Worm (Caenorhabditis elegans) whole organism, young adult: Measurements from ENCODE around the gene vem-1.

ENCODE experiments used
- D2030.7 ChIP-seq: fragments of 200-800 bp; sonication (Bioruptor generic); IDR thresholded peaks from 2 replicates; pipeline ENCODE4 v1.3.6; 2022; ENCODE audit warnings: missing genetic modification reagents, missing genetic modification characterization, missing compliant biosample characterization
- F39B2.1 ChIP-seq: fragments of 200-800 bp; sonication (Bioruptor generic); IDR thresholded peaks from 2 replicates; pipeline ENCODE4 v1.3.6; 2022; ENCODE audit warnings: missing genetic modification reagents, missing genetic modification characterization, missing compliant biosample characterization
- F49E8.2 ChIP-seq: sonication (generic microtip); optimal IDR thresholded peaks from 3 replicates; lab custom pipeline; 2017; ENCODE audit warnings: missing genetic modification characterization, mild to moderate bottlenecking, missing compliant biosample characterization, antibody characterized with exemption, moderate library complexity; ENCODE audit not compliant: insufficient read depth
- F52B5.7 ChIP-seq: sonication (generic microtip); optimal IDR thresholded peaks from 2 replicates; lab custom pipeline; 2016; ENCODE audit warnings: mild to moderate bottlenecking, missing genetic modification characterization, missing compliant biosample characterization
- K12H6.12 ChIP-seq: fragments of 200-800 bp; sonication (Bioruptor generic); optimal IDR thresholded peaks from 2 replicates; lab custom pipeline; 2018; ENCODE audit warnings: mild to moderate bottlenecking, missing genetic modification characterization, missing compliant biosample characterization
- T07F8.4 ChIP-seq: sonication (generic microtip); optimal IDR thresholded peaks from 2 replicates; lab custom pipeline; 2016; ENCODE audit warnings: mild to moderate bottlenecking, missing genetic modification characterization, moderate library complexity, missing compliant biosample characterization
- akir-1 ChIP-seq: fragments of 200-800 bp; sonication (Bioruptor generic); optimal IDR thresholded peaks from 2 replicates; lab custom pipeline; 2018; ENCODE audit warnings: mild to moderate bottlenecking, missing genetic modification characterization, moderate library complexity, missing compliant biosample characterization
- ama-1 ChIP-seq, 3 experiments: fragments of 150-350 bp in 1 of 3; sonication (generic microtip) in 2 of 3; optimal IDR thresholded peaks; 2 replicates each; lab custom pipeline; 2014 to 2018; ENCODE audit warnings: missing biosample characterization in 2 of 3, missing genetic modification characterization in 2 of 3, missing genetic modification reagents in 2 of 3
- attf-3 ChIP-seq: fragments of 200-800 bp; sonication (Bioruptor generic); conservative IDR thresholded peaks from 2 replicates; pipeline ENCODE4 v1.3.6; 2022; ENCODE audit warnings: missing genetic modification reagents, missing genetic modification characterization, missing compliant biosample characterization
- attf-5 ChIP-seq: fragments of 200-800 bp; sonication (Bioruptor generic); optimal IDR thresholded peaks from 2 replicates; lab custom pipeline; 2018; ENCODE audit warnings: mild to moderate bottlenecking, missing genetic modification characterization, missing compliant biosample characterization
- attf-6 ChIP-seq: fragments of 200-800 bp; sonication (Bioruptor generic); IDR thresholded peaks from 2 replicates; pipeline ENCODE4 v1.3.6; 2022; ENCODE audit warnings: missing genetic modification reagents, missing genetic modification characterization, missing compliant biosample characterization
- cebp-1 ChIP-seq, 2 experiments: fragments of 200-800 bp in 1 of 2; sonication (Bioruptor generic) in 1 of 2; sonication (generic microtip) in 1 of 2; IDR thresholded peaks in 1 of 2; optimal IDR thresholded peaks in 1 of 2; 2 replicates each; pipeline versions ENCODE4 v1.3.6 to Lab custom; 2017 to 2022; ENCODE audit warnings: missing compliant biosample characterization in 2 of 2, missing genetic modification characterization in 2 of 2, mild to moderate bottlenecking in 1 of 2, missing genetic modification reagents in 1 of 2, moderate library complexity in 1 of 2
- ceh-100 ChIP-seq: fragments of 200-800 bp; sonication (Bioruptor generic); IDR thresholded peaks from 2 replicates; pipeline ENCODE4 v1.3.6; 2022; ENCODE audit warnings: missing genetic modification reagents, missing genetic modification characterization, missing compliant biosample characterization
- ceh-40 ChIP-seq: fragments of 200-800 bp; sonication (Bioruptor generic); IDR thresholded peaks from 2 replicates; pipeline ENCODE4 v1.3.6; 2022; ENCODE audit warnings: missing genetic modification characterization, missing compliant biosample characterization
- chd-7 ChIP-seq: sonication (generic microtip); optimal IDR thresholded peaks from 2 replicates; lab custom pipeline; 2016; ENCODE audit warnings: mild to moderate bottlenecking, missing genetic modification characterization, moderate library complexity, missing compliant biosample characterization
- die-1 ChIP-seq: sonication (generic microtip); optimal IDR thresholded peaks from 2 replicates; lab custom pipeline; 2016; ENCODE audit warnings: missing genotype, mild to moderate bottlenecking, missing genetic modification characterization, missing compliant biosample characterization
- dox-1 ChIP-seq: fragments of 200-800 bp; sonication (Bioruptor generic); IDR thresholded peaks from 2 replicates; pipeline ENCODE4 v1.3.6; 2022; ENCODE audit warnings: missing genetic modification reagents, missing genetic modification characterization, missing compliant biosample characterization
- dpl-1 ChIP-seq: fragments of 150-350 bp; optimal IDR thresholded peaks from 2 replicates; lab custom pipeline; 2014; ENCODE audit warnings: missing biosample characterization, missing genetic modification reagents, missing genetic modification characterization
- efl-1 ChIP-seq: fragments of 150-350 bp; optimal IDR thresholded peaks from 2 replicates; lab custom pipeline; 2014; ENCODE audit warnings: missing biosample characterization, missing genetic modification reagents, missing genetic modification characterization
- fkh-3 ChIP-seq: sonication (generic microtip); optimal IDR thresholded peaks from 2 replicates; lab custom pipeline; 2016; ENCODE audit warnings: mild to moderate bottlenecking, missing genetic modification characterization, missing compliant biosample characterization
- gei-17 ChIP-seq: fragments of 200-800 bp; sonication (Bioruptor generic); optimal IDR thresholded peaks from 2 replicates; lab custom pipeline; 2018; ENCODE audit warnings: mild to moderate bottlenecking, missing genetic modification characterization, missing compliant biosample characterization
- hlh-12 ChIP-seq: sonication (generic microtip); optimal IDR thresholded peaks from 2 replicates; lab custom pipeline; 2016; ENCODE audit warnings: missing genetic modification characterization, missing compliant biosample characterization
- hrde-1 ChIP-seq: sonication (generic microtip); optimal IDR thresholded peaks from 2 replicates; lab custom pipeline; 2016; ENCODE audit warnings: missing genetic modification characterization, mild to moderate bottlenecking, missing compliant biosample characterization, moderate library complexity, missing genotype, missing genetic modification reagents, borderline replicate concordance
- lin-26 ChIP-seq: fragments of 200-800 bp; sonication (Bioruptor generic); IDR thresholded peaks from 2 replicates; pipeline ENCODE4 v1.3.6; 2022; ENCODE audit warnings: missing genetic modification reagents, missing genetic modification characterization, missing compliant biosample characterization
- madf-3 ChIP-seq: fragments of 200-800 bp; sonication (Bioruptor generic); IDR thresholded peaks from 2 replicates; pipeline ENCODE4 v1.3.6; 2022; ENCODE audit warnings: missing genetic modification reagents, missing genetic modification characterization, missing compliant biosample characterization
- madf-8 ChIP-seq: fragments of 200-800 bp; sonication (Bioruptor generic); conservative IDR thresholded peaks from 2 replicates; pipeline ENCODE4 v1.3.6; 2022; ENCODE audit warnings: missing genetic modification reagents, missing genetic modification characterization, missing compliant biosample characterization
- mel-28 ChIP-seq: sonication (generic microtip); optimal IDR thresholded peaks from 2 replicates; lab custom pipeline; 2016; ENCODE audit warnings: borderline replicate concordance, mild to moderate bottlenecking, missing genetic modification characterization, missing compliant biosample characterization
- nfya-2 ChIP-seq: fragments of 200-800 bp; sonication (Bioruptor generic); IDR thresholded peaks from 2 replicates; pipeline ENCODE4 v1.3.6; 2022; ENCODE audit warnings: missing genetic modification reagents, missing genetic modification characterization, missing compliant biosample characterization
- nhr-80 ChIP-seq: sonication (generic microtip); optimal IDR thresholded peaks from 2 replicates; lab custom pipeline; 2016; ENCODE audit warnings: missing genetic modification characterization, missing compliant biosample characterization
- rpc-1 ChIP-seq, 2 experiments: fragments of 150-350 bp in 1 of 2; sonication (generic microtip) in 1 of 2; optimal IDR thresholded peaks; 2 replicates each; lab custom pipeline; 2014 to 2018; ENCODE audit warnings: missing biosample characterization in 1 of 2, missing genetic modification characterization in 1 of 2, missing genetic modification reagents in 1 of 2, missing genotype in 1 of 2
- tbx-9 ChIP-seq: sonication (generic microtip); optimal IDR thresholded peaks from 2 replicates; lab custom pipeline; 2016; ENCODE audit warnings: borderline replicate concordance, missing genetic modification characterization, inconsistent platforms, missing compliant biosample characterization
- ztf-22 ChIP-seq: fragments of 200-800 bp; sonication (Bioruptor generic); optimal IDR thresholded peaks from 2 replicates; lab custom pipeline; 2018; ENCODE audit warnings: mild to moderate bottlenecking, missing genetic modification characterization, moderate library complexity, missing compliant biosample characterization
- ztf-6 ChIP-seq: fragments of 200-800 bp; sonication (Bioruptor generic); IDR thresholded peaks from 2 replicates; pipeline ENCODE4 v1.3.6; 2022; ENCODE audit warnings: missing genetic modification reagents, missing genetic modification characterization, missing compliant biosample characterization

The vem-1 gene

DNA sequence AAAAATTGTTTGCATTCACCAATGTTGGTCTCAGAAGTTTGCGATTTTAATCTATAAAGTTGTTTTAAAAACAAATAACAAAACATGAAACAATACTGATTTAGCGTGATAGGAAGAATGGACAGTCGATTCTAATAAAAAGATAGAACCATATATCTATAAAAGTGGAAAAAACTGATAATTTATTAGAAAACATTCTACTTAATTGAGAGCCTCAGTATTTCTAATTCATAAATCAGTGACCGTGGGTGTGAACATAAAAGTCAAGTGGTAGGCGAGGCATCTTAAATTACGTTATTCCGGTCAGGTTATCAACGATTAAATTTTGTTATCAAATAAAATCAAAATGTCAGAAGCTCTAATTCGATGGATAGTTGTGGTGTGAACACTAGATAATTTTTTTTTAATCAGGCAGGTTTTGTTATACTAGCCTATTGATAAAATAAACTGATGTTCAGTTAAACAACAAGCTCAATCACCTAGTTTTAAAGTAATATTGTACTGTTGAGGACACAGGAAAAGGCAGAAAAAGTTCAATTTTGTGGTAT is 10.5 kb upstream of the vem-1 start, which contains the start of gene catp-5:
Gene catp-5 (minus strand): TSS at position 51 of the 548 bp plus-strand sequence.
- TF ChIP-seq die-1 (tag; lab: Kevin White, UChicago) (no peak), nhr-80 (tag; lab: Kevin White, UChicago) (peak; percentile 49)

DNA sequence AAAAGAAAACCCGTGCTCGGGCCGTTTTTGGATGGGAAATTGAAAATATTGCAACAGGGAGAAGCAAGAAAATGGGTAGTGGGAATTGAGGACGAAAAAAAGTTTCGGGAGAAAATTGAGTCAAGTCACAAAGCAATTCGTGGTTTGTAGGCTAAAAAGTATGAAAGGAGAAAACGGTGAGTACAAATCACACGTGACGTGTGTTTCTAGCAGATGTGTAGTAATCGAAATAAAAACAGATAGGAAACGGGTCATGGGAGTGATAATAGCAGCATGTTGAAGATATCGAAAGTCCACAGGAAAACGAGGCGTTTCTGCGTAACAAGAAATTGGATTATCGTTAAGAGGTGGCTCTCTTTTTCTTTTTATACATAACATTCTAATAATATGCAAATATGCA is 1.5 kb upstream of the vem-1 start:
- TF ChIP-seq mel-28 (tag; lab: Kevin White, UChicago): no peak
- no peak for TF ChIP-seq ztf-22 (GFP tag; lab: Kevin White, UChicago)
- TF ChIP-seq attf-3 (GFP tag; lab: Robert Waterston, UW): no peak
- TF ChIP-seq madf-3 (GFP tag; lab: Robert Waterston, UW): no peak
- TF ChIP-seq fkh-3: no peak
- TF ChIP-seq efl-1 (GFP tag; lab: Kevin White, UChicago): no peak
- no peak for TF ChIP-seq rpc-1 (optimal IDR thresholded peaks at IDR 0.05; lab: Kevin White, UChicago)
- no peak for TF ChIP-seq rpc-1 (tag; optimal IDR thresholded peaks at IDR 0.05; lab: Kevin White, UChicago)
- no peak for TF ChIP-seq F52B5.7 (tag; lab: Kevin White, UChicago)
- TF ChIP-seq hrde-1 (tag; lab: Kevin White, UChicago): no peak
- no peak for TF ChIP-seq akir-1 (GFP tag; lab: Kevin White, UChicago)
- TF ChIP-seq hlh-12 (tag; lab: Kevin White, UChicago): no peak
- no peak for TF ChIP-seq tbx-9 (tag; lab: Kevin White, UChicago)
- no peak for TF ChIP-seq ztf-6 (GFP tag; lab: Robert Waterston, UW)

DNA sequence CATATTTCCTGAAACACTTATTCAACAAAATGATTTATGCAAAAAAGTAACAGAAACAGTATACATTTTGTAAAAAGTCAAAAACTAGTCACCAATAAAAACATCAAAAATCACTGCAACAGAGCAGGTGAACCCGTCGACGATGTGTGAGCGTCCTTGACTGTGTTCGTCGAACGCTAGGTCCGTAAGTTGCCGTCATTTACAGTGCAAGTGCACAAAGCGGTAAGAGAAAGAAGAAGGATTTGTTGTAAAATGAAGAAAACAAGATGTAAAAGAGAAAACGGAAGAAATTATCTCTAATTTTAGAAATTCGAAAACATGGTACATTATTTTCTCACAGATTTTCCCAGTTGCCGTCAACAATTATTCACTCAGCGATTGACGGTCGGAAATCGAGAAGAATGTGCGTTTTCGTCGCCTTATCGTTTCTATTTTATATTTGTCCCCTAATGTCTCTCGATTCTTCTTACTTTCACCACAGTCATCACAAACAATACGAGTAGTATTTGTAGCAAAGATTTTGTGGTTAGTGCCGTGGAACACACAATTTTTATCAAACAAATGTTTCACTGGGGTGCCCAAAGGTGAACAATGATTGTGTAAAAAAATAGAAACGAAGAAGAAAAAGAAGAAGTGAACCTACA is 1.0 kb upstream of the vem-1 start:
- TF ChIP-seq ceh-40 (GFP tag; lab: Robert Waterston, UW) (no peak), nfya-2 (GFP tag; lab: Robert Waterston, UW) (no peak), D2030.7 (GFP tag; lab: Robert Waterston, UW) (no peak), lin-26 (GFP tag; lab: Robert Waterston, UW) (peak; percentile 70; the same call in 1 of the 2 replicates), attf-6 (GFP tag; lab: Robert Waterston, UW) (no peak), mel-28 (tag; lab: Kevin White, UChicago) (no peak), dox-1 (no peak), hlh-12 (tag; lab: Kevin White, UChicago) (no peak), ama-1 (optimal IDR thresholded peaks at IDR 0.05; lab: Kevin White, UChicago) (peak; percentile 3), ama-1 (GFP tag; optimal IDR thresholded peaks at IDR 0.05; lab: Kevin White, UChicago) (no peak), madf-8 (GFP tag; lab: Robert Waterston, UW) (no peak), dpl-1 (GFP tag; lab: Kevin White, UChicago) (no peak), nhr-80 (tag; lab: Kevin White, UChicago) (peak; percentile 50), F49E8.2 (tag; lab: Kevin White, UChicago) (no peak), rpc-1 (optimal IDR thresholded peaks at IDR 0.05; lab: Kevin White, UChicago) (no peak), rpc-1 (tag; optimal IDR thresholded peaks at IDR 0.05; lab: Kevin White, UChicago) (no peak), T07F8.4 (tag; lab: Kevin White, UChicago) (no peak), ceh-100 (GFP tag; lab: Robert Waterston, UW) (no peak), K12H6.12 (no peak), F39B2.1 (GFP tag; lab: Robert Waterston, UW) (no peak), gei-17 (peak; percentile 19), cebp-1 (GFP tag; IDR thresholded peaks at IDR 0.05; lab: Robert Waterston, UW) (no peak), cebp-1 (tag; optimal IDR thresholded peaks at IDR 0.05; lab: Kevin White, UChicago) (peak; percentile 0), chd-7 (tag; lab: Kevin White, UChicago) (no peak), attf-3 (GFP tag; lab: Robert Waterston, UW) (no peak), attf-5 (no peak)
